In the genomic region with DNA sequence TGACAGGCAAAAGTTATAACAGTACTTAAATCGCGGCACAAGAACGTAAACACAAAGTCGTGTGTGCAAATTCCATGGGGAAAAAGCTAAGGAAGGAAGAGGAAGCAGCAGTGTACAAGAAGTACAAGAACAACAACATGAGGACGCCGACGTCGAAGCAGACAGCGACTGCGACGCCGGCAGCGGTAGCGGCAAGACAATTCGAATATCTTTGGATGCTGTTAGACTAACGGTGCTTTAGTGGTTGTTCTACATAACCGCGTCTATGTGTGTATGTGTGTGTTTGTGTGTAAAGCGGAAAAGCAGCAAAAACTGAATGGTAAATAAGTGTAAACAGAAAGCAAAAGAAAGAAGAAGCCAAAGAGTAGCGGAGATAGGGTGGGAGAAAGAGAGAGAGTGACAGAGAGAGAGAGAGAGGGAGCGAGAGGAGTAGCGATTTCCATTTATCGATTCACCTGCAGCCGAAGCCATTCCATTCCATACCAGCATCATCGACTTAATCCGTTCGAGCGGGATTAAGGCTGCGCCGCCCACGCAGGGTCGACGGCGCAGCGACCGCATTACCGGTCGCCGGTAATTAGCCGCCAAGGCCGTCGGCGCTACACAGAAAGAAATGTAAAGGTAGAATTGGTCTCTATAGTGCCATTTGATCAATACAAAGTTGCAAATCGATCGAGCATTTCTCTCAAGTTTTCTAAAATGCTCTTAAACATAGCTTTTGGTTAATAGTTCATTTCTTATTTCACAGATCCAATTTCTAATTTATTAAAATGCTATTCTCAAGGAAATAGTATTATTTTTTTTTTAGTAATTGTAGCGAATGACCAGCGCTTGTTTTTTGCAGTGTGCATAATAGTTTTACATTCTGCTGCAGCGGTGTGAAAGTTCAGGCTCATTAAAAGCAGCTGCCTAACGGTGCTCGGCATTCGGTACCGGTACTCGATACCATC, we compare ENCODE assay signal across 5 fruit fly cellular contexts.
A peak's percentile ranks its signal among the peaks of the same experiment; 100 is the strongest.
TF ChIP-seq lines count a peak whose summit lies in the region.

No protein-coding gene starts in this region.

- no peak for TF ChIP-seq CTCF in whole organism, embryonic (GFP tag; optimal IDR thresholded peaks at IDR 0.05; lab: Kevin White, UChicago)

TF ChIP-seq in whole organism, adult, 20 proteins besides CTCF, POLR2A, EP300 and RAD21 (continues in another document):
- no peak for TF ChIP-seq cic (GFP tag; optimal IDR thresholded peaks at IDR 0.05; lab: Kevin White, UChicago)
- TF ChIP-seq Mnt (GFP tag; optimal IDR thresholded peaks at IDR 0.05; lab: Kevin White, UChicago): peak; percentile 11
- peak; percentile 14 for TF ChIP-seq pad (GFP tag; optimal IDR thresholded peaks at IDR 0.05; lab: Kevin White, UChicago)
- TF ChIP-seq CG33017 (tag; optimal IDR thresholded peaks at IDR 0.05; lab: Kevin White, UChicago): peak; percentile 21
- TF ChIP-seq CG7101 (tag; optimal IDR thresholded peaks at IDR 0.05; lab: Kevin White, UChicago): peak; percentile 56
- peak; percentile 61 for TF ChIP-seq ovo (GFP tag; optimal IDR thresholded peaks at IDR 0.05; lab: Kevin White, UChicago)
- TF ChIP-seq tj (GFP tag; optimal IDR thresholded peaks at IDR 0.05; lab: Kevin White, UChicago): peak; percentile 52
- TF ChIP-seq CG5204 (GFP tag; optimal IDR thresholded peaks at IDR 0.05; lab: Kevin White, UChicago): peak; percentile 60
- TF ChIP-seq CG12768 (GFP tag; optimal IDR thresholded peaks at IDR 0.05; lab: Kevin White, UChicago): peak; percentile 46
- TF ChIP-seq CG7045 (GFP tag; optimal IDR thresholded peaks at IDR 0.05; lab: Kevin White, UChicago): peak; percentile 60
- TF ChIP-seq CG11617 (GFP tag; optimal IDR thresholded peaks at IDR 0.05; lab: Kevin White, UChicago): peak; percentile 31
- no peak for TF ChIP-seq cnc (optimal IDR thresholded peaks at IDR 0.05; lab: Kevin White, UChicago)
- no peak for TF ChIP-seq kay (GFP tag; lab: Kevin White, UChicago; ENCODE audit: borderline replicate concordance)
- no peak for TF ChIP-seq Clk (GFP tag; optimal IDR thresholded peaks at IDR 0.05; lab: Kevin White, UChicago)
- TF ChIP-seq CG1620 (GFP tag; optimal IDR thresholded peaks at IDR 0.05; lab: Kevin White, UChicago): no peak
- peak; percentile 50 for TF ChIP-seq bab1 (GFP tag; optimal IDR thresholded peaks at IDR 0.05; lab: Kevin White, UChicago)

TF ChIP-seq in whole organism, embryonic, 481 proteins besides CTCF, POLR2A, EP300 and RAD21 (continues in another document):
- TF ChIP-seq Blimp-1 (GFP tag; optimal IDR thresholded peaks at IDR 0.05; lab: Kevin White, UChicago) (peak; percentile 60), CG17612 (GFP tag; IDR thresholded peaks at IDR 0.05; lab: Robert Waterston, UW) (no peak), HLH4C (GFP tag; IDR thresholded peaks at IDR 0.05; lab: Robert Waterston, UW; ENCODE audit: partially characterized antibody) (no peak), chn (GFP tag; optimal IDR thresholded peaks at IDR 0.05; lab: Kevin White, UChicago) (peak; percentile 32), sens-2 (GFP tag; IDR thresholded peaks at IDR 0.05; lab: Robert Waterston, UW) (0 out of 2 replicates have a peak, but pooled peaks have one; percentile 20), CG18599 (GFP tag; optimal IDR thresholded peaks at IDR 0.05; lab: Kevin White, UChicago) (peak; percentile 54), Dfd (GFP tag; optimal IDR thresholded peaks at IDR 0.05; lab: Kevin White, UChicago) (no peak), CG3163 (GFP tag; optimal IDR thresholded peaks at IDR 0.05; lab: Kevin White, UChicago) (no peak), CG6654 (GFP tag; optimal IDR thresholded peaks at IDR 0.05; lab: Kevin White, UChicago) (peak; percentile 24), CG4617 (GFP tag; optimal IDR thresholded peaks at IDR 0.05; lab: Kevin White, UChicago; ENCODE audit: borderline replicate concordance) (no peak), CG14014 (GFP tag; IDR thresholded peaks at IDR 0.05; lab: Robert Waterston, UW) (no peak), dimm (GFP tag; IDR thresholded peaks at IDR 0.05; lab: Robert Waterston, UW) (no peak), CG12769 (tag; optimal IDR thresholded peaks at IDR 0.05; lab: Kevin White, UChicago) (no peak), CG6765 (GFP tag; optimal IDR thresholded peaks at IDR 0.05; lab: Kevin White, UChicago) (no peak), Neu2 (GFP tag; optimal IDR thresholded peaks at IDR 0.05; lab: Kevin White, UChicago; ENCODE audit: borderline replicate concordance) (no peak)

TF ChIP-seq in whole organism, prepupa, 60 proteins besides CTCF, POLR2A, EP300 and RAD21 (continues in another document):
- TF ChIP-seq CG6276 (GFP tag; optimal IDR thresholded peaks at IDR 0.05; lab: Kevin White, UChicago) (peak; percentile 68), CG1621 (tag; optimal IDR thresholded peaks at IDR 0.05; lab: Kevin White, UChicago) (peak; percentile 0), CG11902 (GFP tag; optimal IDR thresholded peaks at IDR 0.05; lab: Kevin White, UChicago) (peak; percentile 5), Sox14 (GFP tag; optimal IDR thresholded peaks at IDR 0.05; lab: Kevin White, UChicago) (peak; percentile 32), eg (GFP tag; IDR thresholded peaks at IDR 0.05; lab: Robert Waterston, UW) (peak; percentile 74), Lpt (GFP tag; optimal IDR thresholded peaks at IDR 0.05; lab: Kevin White, UChicago) (peak; percentile 23), cyc (GFP tag; optimal IDR thresholded peaks at IDR 0.05; lab: Kevin White, UChicago) (peak; percentile 13), CG3032 (tag; optimal IDR thresholded peaks at IDR 0.05; lab: Kevin White, UChicago) (peak; percentile 43), Eip75B (GFP tag; optimal IDR thresholded peaks at IDR 0.05; lab: Kevin White, UChicago) (peak; percentile 62), CG10669 (GFP tag; optimal IDR thresholded peaks at IDR 0.05; lab: Kevin White, UChicago) (peak; percentile 33), acj6 (GFP tag; optimal IDR thresholded peaks at IDR 0.05; lab: Kevin White, UChicago) (peak; percentile 57), OdsH (GFP tag; optimal IDR thresholded peaks at IDR 0.05; lab: Kevin White, UChicago) (peak; percentile 66), fd59A (GFP tag; optimal IDR thresholded peaks at IDR 0.05; lab: Kevin White, UChicago) (peak; percentile 28), dac (GFP tag; optimal IDR thresholded peaks at IDR 0.05; lab: Kevin White, UChicago) (peak; percentile 58), CG15336 (GFP tag; IDR thresholded peaks at IDR 0.05; lab: Robert Waterston, UW) (peak; percentile 77), Sox102F (GFP tag; optimal IDR thresholded peaks at IDR 0.05; lab: Kevin White, UChicago) (peak; percentile 40), Hr38 (GFP tag; optimal IDR thresholded peaks at IDR 0.05; lab: Kevin White, UChicago) (no peak)

TF ChIP-seq in whole organism, pupa, 21 proteins besides CTCF, POLR2A, EP300 and RAD21 (continues in another document):
- TF ChIP-seq CG13204 (GFP tag; optimal IDR thresholded peaks at IDR 0.05; lab: Kevin White, UChicago) (no peak), rn (GFP tag; IDR thresholded peaks at IDR 0.05; lab: Robert Waterston, UW) (peak; percentile 30; the same call in 1 of the 2 replicates), CG8301 (tag; optimal IDR thresholded peaks at IDR 0.05; lab: Kevin White, UChicago) (peak; percentile 58), Ets98B (GFP tag; IDR thresholded peaks at IDR 0.05; lab: Robert Waterston, UW) (peak; percentile 56), CG8159 (tag; optimal IDR thresholded peaks at IDR 0.05; lab: Kevin White, UChicago) (peak; percentile 55), CG14655 (GFP tag; optimal IDR thresholded peaks at IDR 0.05; lab: Kevin White, UChicago) (peak; percentile 71), CG10348 (GFP tag; IDR thresholded peaks at IDR 0.05; lab: Robert Waterston, UW) (no peak), Pif1B (GFP tag; optimal IDR thresholded peaks at IDR 0.05; lab: Kevin White, UChicago) (peak; percentile 13), D1 (tag; optimal IDR thresholded peaks at IDR 0.05; lab: Kevin White, UChicago) (no peak), CG34367 (tag; optimal IDR thresholded peaks at IDR 0.05; lab: Kevin White, UChicago) (no peak), EcR (GFP tag; optimal IDR thresholded peaks at IDR 0.05; lab: Kevin White, UChicago) (no peak), CG32121 (GFP tag; IDR thresholded peaks at IDR 0.05; lab: Robert Waterston, UW) (peak; percentile 73), gl (tag; optimal IDR thresholded peaks at IDR 0.05; lab: Kevin White, UChicago) (no peak), Pif1A (GFP tag; optimal IDR thresholded peaks at IDR 0.05; lab: Kevin White, UChicago) (peak; percentile 64), CG4496 (GFP tag; IDR thresholded peaks at IDR 0.05; lab: Robert Waterston, UW) (peak; percentile 83), CG12605 (GFP tag; IDR thresholded peaks at IDR 0.05; lab: Robert Waterston, UW) (peak; percentile 50; the same call in 1 of the 2 replicates), CG9948 (tag; optimal IDR thresholded peaks at IDR 0.05; lab: Kevin White, UChicago) (peak; percentile 48), CG17806 (tag; optimal IDR thresholded peaks at IDR 0.05; lab: Kevin White, UChicago) (peak; percentile 48)

TF ChIP-seq in whole organism, wandering third instar larva, 38 proteins besides CTCF, POLR2A, EP300 and RAD21:
- TF ChIP-seq Rel (GFP tag; optimal IDR thresholded peaks at IDR 0.05; lab: Kevin White, UChicago) (no peak), Rel (tag; optimal IDR thresholded peaks at IDR 0.05; lab: Kevin White, UChicago) (no peak), CrebA (GFP tag; optimal IDR thresholded peaks at IDR 0.05; lab: Kevin White, UChicago; ENCODE audit: borderline replicate concordance) (no peak), OdsH (GFP tag; optimal IDR thresholded peaks at IDR 0.05; lab: Kevin White, UChicago) (no peak), h (GFP tag; optimal IDR thresholded peaks at IDR 0.05; lab: Kevin White, UChicago) (peak; percentile 14), fru (GFP tag; optimal IDR thresholded peaks at IDR 0.05; lab: Kevin White, UChicago) (peak; percentile 36), foxo (GFP tag; optimal IDR thresholded peaks at IDR 0.05; lab: Kevin White, UChicago) (peak in 1 of 2 experiments; percentile 38), psq (GFP tag; optimal IDR thresholded peaks at IDR 0.05; lab: Kevin White, UChicago) (peak; percentile 68), ey (GFP tag; optimal IDR thresholded peaks at IDR 0.05; lab: Kevin White, UChicago) (peak; percentile 4)
TF ChIP-seq in whole organism, wandering third instar larva: peak in this region for 5.
